Fruit fly (Drosophila melanogaster) whole organism, adult: ENCODE measurements around the gene CG42671.

Source experiments
- CG11617 ChIP-seq: fragments of 200-800 bp; sonication (Bioruptor generic); optimal IDR thresholded peaks from 2 replicates; lab custom pipeline; 2017; ENCODE audit warnings: mild to moderate bottlenecking, missing biosample characterization, missing genetic modification reagents, missing genetic modification characterization
- CG12768 ChIP-seq: fragments of 200-800 bp; sonication (Bioruptor generic); optimal IDR thresholded peaks from 2 replicates; lab custom pipeline; 2017; ENCODE audit warnings: missing biosample characterization, missing genetic modification characterization, mild to moderate bottlenecking, moderate library complexity, missing genetic modification reagents
- CG1620 ChIP-seq: fragments of 200-800 bp; sonication (Bioruptor generic); optimal IDR thresholded peaks from 2 replicates; lab custom pipeline; 2016; ENCODE audit warnings: missing biosample characterization, missing genetic modification characterization
- CG33017 ChIP-seq: fragments of 200-800 bp; sonication (Bioruptor generic); optimal IDR thresholded peaks from 2 replicates; lab custom pipeline; 2018; ENCODE audit warnings: missing biosample characterization, mild to moderate bottlenecking, missing genetic modification characterization, moderate library complexity
- CG7101 ChIP-seq: fragments of 200-800 bp; sonication (Bioruptor generic); optimal IDR thresholded peaks from 2 replicates; lab custom pipeline; 2018; ENCODE audit warnings: missing biosample characterization, mild to moderate bottlenecking, missing genetic modification characterization, moderate library complexity
- Crg-1 ChIP-seq: fragments of 200-800 bp; sonication (Bioruptor generic); optimal IDR thresholded peaks from 2 replicates; lab custom pipeline; 2016; ENCODE audit warnings: missing biosample characterization, missing genetic modification characterization
- Hr96 ChIP-seq: fragments of 200-800 bp; sonication (Bioruptor generic); optimal IDR thresholded peaks from 2 replicates; lab custom pipeline; 2016; ENCODE audit warnings: missing biosample characterization, missing genetic modification characterization
- Mnt ChIP-seq: fragments of 200-800 bp; sonication (Bioruptor generic); optimal IDR thresholded peaks from 2 replicates; lab custom pipeline; 2016; ENCODE audit warnings: missing biosample characterization, mild to moderate bottlenecking, missing genetic modification characterization
- bab1 ChIP-seq: fragments of 200-800 bp; sonication (Bioruptor generic); optimal IDR thresholded peaks from 3 replicates; lab custom pipeline; 2019; ENCODE audit warnings: missing biosample characterization, mild to moderate bottlenecking, missing genetic modification characterization, moderate library complexity
- kay ChIP-seq: fragments of 200-800 bp; sonication (Bioruptor generic); peaks from one replicate; lab custom pipeline; 2016; ENCODE audit warnings: missing biosample characterization, missing genetic modification characterization, borderline replicate concordance
- tj ChIP-seq: fragments of 200-800 bp; sonication (Bioruptor generic); optimal IDR thresholded peaks from 3 replicates; lab custom pipeline; 2017; ENCODE audit warnings: missing biosample characterization, mild to moderate bottlenecking, missing genetic modification characterization, moderate library complexity
- toe ChIP-seq: fragments of 200-800 bp; sonication (Bioruptor generic); optimal IDR thresholded peaks from 2 replicates; lab custom pipeline; 2016; ENCODE audit warnings: missing biosample characterization, missing genetic modification characterization

dm6 chr3L:11182994-11183393, 31.3 kb upstream of the CG42671 start:
- no peak for TF ChIP-seq bab1 (GFP tag; lab: Kevin White, UChicago)
- no peak for TF ChIP-seq Crg-1 (GFP tag; lab: Kevin White, UChicago)
- no peak for TF ChIP-seq CG7101 (tag; lab: Kevin White, UChicago)
- TF ChIP-seq CG12768 (GFP tag; lab: Kevin White, UChicago) = no peak
- no peak for TF ChIP-seq CG1620
- TF ChIP-seq Mnt (GFP tag; lab: Kevin White, UChicago) = no peak
- no peak for TF ChIP-seq Hr96 (GFP tag; lab: Kevin White, UChicago)
- no peak for TF ChIP-seq tj (GFP tag; lab: Kevin White, UChicago)
- TF ChIP-seq kay = no peak
- no peak for TF ChIP-seq toe
- no peak for TF ChIP-seq CG11617 (GFP tag; lab: Kevin White, UChicago)
- TF ChIP-seq CG33017 (tag; lab: Kevin White, UChicago) = no peak
